Fruit fly (Drosophila melanogaster) whole organism, adult: ENCODE data around the gene CG31760.

ENCODE experiments used
- CG1620 ChIP-seq: fragments of 200-800 bp; sonication (Bioruptor generic); optimal IDR thresholded peaks from 2 replicates; lab custom pipeline; 2016; ENCODE audit warnings: missing biosample characterization, missing genetic modification characterization
- CG7045 ChIP-seq: fragments of 200-800 bp; sonication (Bioruptor generic); optimal IDR thresholded peaks from 2 replicates; lab custom pipeline; 2017; ENCODE audit warnings: missing biosample characterization, mild to moderate bottlenecking, missing genetic modification characterization
- Clk ChIP-seq: fragments of 200-800 bp; sonication (Bioruptor generic); optimal IDR thresholded peaks from 2 replicates; lab custom pipeline; 2017; ENCODE audit warnings: missing biosample characterization, missing genetic modification characterization
- Crg-1 ChIP-seq: fragments of 200-800 bp; sonication (Bioruptor generic); optimal IDR thresholded peaks from 2 replicates; lab custom pipeline; 2016; ENCODE audit warnings: missing biosample characterization, missing genetic modification characterization

DNA sequence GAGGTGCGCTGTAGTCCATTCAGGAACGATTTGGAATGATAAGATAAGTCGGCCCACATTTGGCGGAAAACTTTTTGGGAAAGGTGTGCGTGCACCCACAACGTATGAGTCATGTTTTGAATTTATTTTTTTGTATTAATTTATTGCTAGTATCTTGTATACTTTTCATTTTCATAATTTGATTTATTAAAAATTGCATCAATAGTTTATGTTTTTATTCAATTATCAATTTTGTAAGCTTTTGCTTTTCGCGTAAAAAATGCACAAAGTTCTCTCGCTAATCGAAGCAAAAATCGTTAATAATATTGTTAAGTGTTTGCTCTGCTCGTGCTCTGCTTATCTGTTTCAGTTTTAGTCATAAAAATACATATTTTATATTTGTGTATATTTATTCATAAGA lies 35.5 kb upstream of the CG31760 start:
- TF ChIP-seq CG1620 (GFP tag; lab: Kevin White, UChicago) (no peak), CG7045 (GFP tag; lab: Kevin White, UChicago) (no peak), Crg-1 (GFP tag; lab: Kevin White, UChicago) (no peak), Clk (no peak)
